Worm (Caenorhabditis elegans): ENCODE results near the gene T21D12.7.

T21D12.7 gene

ce11 chrIV:274185-274584, 17.1 kb downstream of the T21D12.7 start, which contains the start of gene sma-10 (continued):
- peak; percentile 65 for TF ChIP-seq pha-4 (GFP tag; IDR thresholded peaks at IDR 0.05)
- no peak for TF ChIP-seq pha-4 (tag; optimal IDR thresholded peaks at IDR 0.05)
- TF ChIP-seq php-3 (GFP tag; IDR thresholded peaks at IDR 0.05) = peak; percentile 89
- TF ChIP-seq snpc-4 (tag; optimal IDR thresholded peaks at IDR 0.05) = no peak
- peak; percentile 54 for TF ChIP-seq T20F7.1 (GFP tag; optimal IDR thresholded peaks at IDR 0.05)
- no peak for TF ChIP-seq spr-3 (GFP tag; optimal IDR thresholded peaks at IDR 0.05)
- TF ChIP-seq pqm-1 (tag; optimal IDR thresholded peaks at IDR 0.05) = peak; percentile 99
- no peak for TF ChIP-seq ama-1 (optimal IDR thresholded peaks at IDR 0.05)
- peak in 1 of 2 experiments; percentile 29 for TF ChIP-seq hif-1 (tag; optimal IDR thresholded peaks at IDR 0.05)
- TF ChIP-seq lin-29 (GFP tag; IDR thresholded peaks at IDR 0.05) = no peak
- TF ChIP-seq mes-2 (tag; optimal IDR thresholded peaks at IDR 0.05; ENCODE audit: poor library complexity, severe bottlenecking) = peak; percentile 40
- peak; percentile 34 for TF ChIP-seq dpl-1 (GFP tag; optimal IDR thresholded peaks at IDR 0.05)
- TF ChIP-seq nhr-48 (tag; optimal IDR thresholded peaks at IDR 0.05) = peak; percentile 64
- peak in 1 of 2 experiments; percentile 49 for TF ChIP-seq unc-62 (GFP tag; optimal IDR thresholded peaks at IDR 0.05 in 1 of 2)
- TF ChIP-seq unc-62 (tag; optimal IDR thresholded peaks at IDR 0.05) = no peak
- no peak for TF ChIP-seq nhr-237 (tag; optimal IDR thresholded peaks at IDR 0.05)
- TF ChIP-seq tra-1 (GFP tag; IDR thresholded peaks at IDR 0.05) = peak; percentile 15; the same call in 1 of the 2 replicates
- no peak for TF ChIP-seq tag-97 (GFP tag; IDR thresholded peaks at IDR 0.05)
- TF ChIP-seq F44E2.7 (GFP tag; IDR thresholded peaks at IDR 0.05) = no peak
- TF ChIP-seq mdl-1 (tag; optimal IDR thresholded peaks at IDR 0.05) = peak in 1 of 2 experiments; percentile 61
- TF ChIP-seq lin-1 (GFP tag; IDR thresholded peaks at IDR 0.05) = peak; percentile 78; the same call in 1 of the 2 replicates
- no peak for TF ChIP-seq nhr-76 (tag; optimal IDR thresholded peaks at IDR 0.05)
- peak; percentile 92 for TF ChIP-seq nhr-77 (tag; optimal IDR thresholded peaks at IDR 0.05)
- TF ChIP-seq daf-16 (GFP tag; optimal IDR thresholded peaks at IDR 0.05) = peak in 1 of 2 experiments; percentile 25
- TF ChIP-seq daf-16 (tag; optimal IDR thresholded peaks at IDR 0.05) = peak; percentile 92
- TF ChIP-seq dmd-6 (GFP tag; IDR thresholded peaks at IDR 0.05) = peak; percentile 83
- TF ChIP-seq zip-11 (GFP tag; IDR thresholded peaks at IDR 0.05) = no peak
- no peak for TF ChIP-seq ZK337.2 (GFP tag; IDR thresholded peaks at IDR 0.05)

ce11 chrIV:273299-273698, 18.0 kb downstream of the T21D12.7 start, which contains the start of gene srh-282:
Gene srh-282 (minus strand): TSS chrIV:273399.
- TF ChIP-seq ZK546.5 (tag; optimal IDR thresholded peaks at IDR 0.05) (no peak), T26A8.4 (GFP tag; IDR thresholded peaks at IDR 0.05) (no peak), ceh-82 (tag; optimal IDR thresholded peaks at IDR 0.05) (no peak), F26F4.8 (GFP tag; conservative IDR thresholded peaks at IDR 0.05) (no peak), Y5F2A.4 (GFP tag; optimal IDR thresholded peaks at IDR 0.05) (no peak)

DNA sequence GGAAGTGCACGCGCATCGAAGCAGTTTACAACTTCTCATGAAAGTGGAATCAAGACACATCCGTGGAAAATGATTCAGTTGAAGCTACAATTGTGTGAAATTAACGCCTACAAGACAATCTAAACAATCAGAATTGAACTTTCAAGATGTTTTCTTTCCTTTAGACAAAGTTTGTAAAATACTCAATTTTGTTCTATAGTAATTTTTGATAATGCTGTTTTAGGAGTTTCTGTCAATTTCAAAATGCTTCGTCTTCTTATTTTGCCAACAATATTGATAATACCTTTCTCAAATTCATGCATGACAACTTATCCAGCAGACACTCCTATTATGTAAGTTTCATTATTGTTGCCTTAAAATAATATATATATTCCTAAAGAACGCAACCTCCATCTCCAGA, 22.1 kb downstream of the T21D12.7 start, which contains the start of gene T21D12.11:
Gene T21D12.11, plus strand, starts transcription at position 301 of the 400 bp plus-strand sequence.
- TF ChIP-seq hmg-1.1 (GFP tag; IDR thresholded peaks at IDR 0.05) (no peak), daf-8 (GFP tag; IDR thresholded peaks at IDR 0.05) (no peak), daf-12 (tag; optimal IDR thresholded peaks at IDR 0.05) (no peak), hif-1 (tag; optimal IDR thresholded peaks at IDR 0.05) (no peak), lir-3 (tag; optimal IDR thresholded peaks at IDR 0.05) (no peak), daf-19 (GFP tag; conservative IDR thresholded peaks at IDR 0.05) (no peak), madf-9 (GFP tag; conservative IDR thresholded peaks at IDR 0.05) (no peak), nhr-11 (tag; optimal IDR thresholded peaks at IDR 0.05) (no peak), ceh-28 (tag; optimal IDR thresholded peaks at IDR 0.05) (no peak), mxl-3 (GFP tag; optimal IDR thresholded peaks at IDR 0.05) (no peak), lin-13 (GFP tag; optimal IDR thresholded peaks at IDR 0.05) (no peak), Y5F2A.4 (GFP tag; optimal IDR thresholded peaks at IDR 0.05) (no peak), nhr-41 (GFP tag; IDR thresholded peaks at IDR 0.05) (no peak), dve-1 (tag; optimal IDR thresholded peaks at IDR 0.05; ENCODE audit: insufficient read depth) (no peak), T20F7.1 (GFP tag; optimal IDR thresholded peaks at IDR 0.05) (no peak), lin-39 (tag; optimal IDR thresholded peaks at IDR 0.05) (no peak), tag-97 (GFP tag; IDR thresholded peaks at IDR 0.05) (no peak), snpc-1.2 (GFP tag; IDR thresholded peaks at IDR 0.05) (no peak)

All from whole organism, L4 larva.